Fruit fly (Drosophila melanogaster): ENCODE data around the gene SH3PX1.

Gene SH3PX1

dm6 chr3L:9678007-9678497, 35.6 kb downstream of the SH3PX1 start (continued):
- TF ChIP-seq CG15601 (tag; optimal IDR thresholded peaks at IDR 0.05), result peak; percentile 15
- TF ChIP-seq CG13424 (tag; optimal IDR thresholded peaks at IDR 0.05), result peak; percentile 20
- TF ChIP-seq Optix (GFP tag; IDR thresholded peaks at IDR 0.05), result peak; percentile 12; the same call in 1 of the 3 replicates
- TF ChIP-seq CG32767 (GFP tag; IDR thresholded peaks at IDR 0.05), result no peak
- TF ChIP-seq row (GFP tag; IDR thresholded peaks at IDR 0.05), result peak; percentile 43; the same call in 1 of the 3 replicates
- peak; percentile 85 for TF ChIP-seq grau (tag; optimal IDR thresholded peaks at IDR 0.05)
- no peak for TF ChIP-seq CG9727 (GFP tag; optimal IDR thresholded peaks at IDR 0.05)
- no peak for TF ChIP-seq CG2199 (GFP tag; IDR thresholded peaks at IDR 0.05)
- TF ChIP-seq CG10321 (GFP tag; IDR thresholded peaks at IDR 0.05), result peak; percentile 68
- no peak for TF ChIP-seq sr (GFP tag; IDR thresholded peaks at IDR 0.05)
- 0 out of 3 replicates have a peak, but pooled peaks have one; percentile 57 for TF ChIP-seq z (GFP tag; IDR thresholded peaks at IDR 0.05)
- no peak for TF ChIP-seq tgo (GFP tag; IDR thresholded peaks at IDR 0.05)
- TF ChIP-seq fru (optimal IDR thresholded peaks at IDR 0.05), result no peak
- no peak for TF ChIP-seq dimm (GFP tag; IDR thresholded peaks at IDR 0.05)
- peak; percentile 3 for TF ChIP-seq Antp (GFP tag; optimal IDR thresholded peaks at IDR 0.05)
- TF ChIP-seq CG2875 (GFP tag; optimal IDR thresholded peaks at IDR 0.05), result no peak
- TF ChIP-seq CG6813 (GFP tag; optimal IDR thresholded peaks at IDR 0.05), result peak; percentile 4
- peak; percentile 86 for TF ChIP-seq sens (GFP tag)
- peak; percentile 36 for TF ChIP-seq CG1603 (tag; optimal IDR thresholded peaks at IDR 0.05)
- TF ChIP-seq Trl (optimal IDR thresholded peaks at IDR 0.05), result peak; percentile 58 to 79
- TF ChIP-seq Trl (GFP tag; optimal IDR thresholded peaks at IDR 0.05), result peak; percentile 5
- no peak for TF ChIP-seq sc (optimal IDR thresholded peaks at IDR 0.05)
- peak; percentile 23 for TF ChIP-seq sc (GFP tag; optimal IDR thresholded peaks at IDR 0.05)
- peak; percentile 19 for TF ChIP-seq nom (GFP tag; optimal IDR thresholded peaks at IDR 0.05)
- no peak for TF ChIP-seq CG13894 (tag; optimal IDR thresholded peaks at IDR 0.05)
- TF ChIP-seq Pdp1 (GFP tag; optimal IDR thresholded peaks at IDR 0.05), result peak in 1 of 2 experiments; percentile 37
- TF ChIP-seq esg (GFP tag; conservative IDR thresholded peaks at IDR 0.05), result no peak
- TF ChIP-seq ac (GFP tag; optimal IDR thresholded peaks at IDR 0.05), result no peak
- TF ChIP-seq CG4820 (GFP tag; optimal IDR thresholded peaks at IDR 0.05), result no peak
- no peak for TF ChIP-seq CG8478 (optimal IDR thresholded peaks at IDR 0.05)
- no peak for TF ChIP-seq CG16863 (GFP tag; optimal IDR thresholded peaks at IDR 0.05)
- no peak for TF ChIP-seq Oaz (GFP tag; IDR thresholded peaks at IDR 0.05)
- 0 out of 2 replicates have a peak, but pooled peaks have one; percentile 5 for TF ChIP-seq ranshi (GFP tag; IDR thresholded peaks at IDR 0.05)
- TF ChIP-seq dm (GFP tag; optimal IDR thresholded peaks at IDR 0.05), result no peak
- TF ChIP-seq abd-A (tag; optimal IDR thresholded peaks at IDR 0.05), result no peak
- no peak for TF ChIP-seq D (optimal IDR thresholded peaks at IDR 0.05)
- TF ChIP-seq D (GFP tag; optimal IDR thresholded peaks at IDR 0.05), result no peak
- peak; percentile 14 for TF ChIP-seq Sox100B (GFP tag; optimal IDR thresholded peaks at IDR 0.05)
- TF ChIP-seq lola (GFP tag; optimal IDR thresholded peaks at IDR 0.05), result peak in 1 of 3 experiments; percentile 24
- TF ChIP-seq Ravus (GFP tag; IDR thresholded peaks at IDR 0.05), result no peak
- TF ChIP-seq bigmax (GFP tag; optimal IDR thresholded peaks at IDR 0.05), result no peak
- peak; percentile 3; the same call in 1 of the 2 replicates for TF ChIP-seq Ada2b (GFP tag; IDR thresholded peaks at IDR 0.05)
- TF ChIP-seq CG1529 (GFP tag; optimal IDR thresholded peaks at IDR 0.05), result no peak
- no peak for TF ChIP-seq CG1792 (GFP tag; optimal IDR thresholded peaks at IDR 0.05)
- TF ChIP-seq CG15479 (GFP tag; optimal IDR thresholded peaks at IDR 0.05), result peak; percentile 92
- peak; percentile 22 for TF ChIP-seq CG33557 (GFP tag; optimal IDR thresholded peaks at IDR 0.05)
- no peak for TF ChIP-seq nau (GFP tag; optimal IDR thresholded peaks at IDR 0.05)
- TF ChIP-seq dysf (GFP tag; IDR thresholded peaks at IDR 0.05), result no peak
- peak; percentile 10 for TF ChIP-seq Hsf (GFP tag; optimal IDR thresholded peaks at IDR 0.05)
- TF ChIP-seq fd64A (GFP tag; optimal IDR thresholded peaks at IDR 0.05), result peak; percentile 42
- no peak for TF ChIP-seq CoRest (tag; optimal IDR thresholded peaks at IDR 0.05)
- TF ChIP-seq CG3163 (GFP tag; optimal IDR thresholded peaks at IDR 0.05), result peak; percentile 17

All from whole organism, embryonic.